Worm (Caenorhabditis elegans) whole organism, L3 larva: ENCODE results near the gene C37C3.12.

Source experiments
- ama-1 ChIP-seq: fragments of 150-350 bp; optimal IDR thresholded peaks from 2 replicates; lab custom pipeline; 2018
- egl-27 ChIP-seq: sonication (generic microtip); optimal IDR thresholded peaks from 4 replicates; lab custom pipeline; 2017; ENCODE audit warnings: missing biosample characterization, missing genetic modification reagents, missing genetic modification characterization
- elt-1 ChIP-seq: fragments of 150-350 bp; optimal IDR thresholded peaks from 2 replicates; lab custom pipeline; 2014; ENCODE audit warnings: missing biosample characterization, missing genetic modification characterization
- elt-2 ChIP-seq: sonication (generic microtip); optimal IDR thresholded peaks from 2 replicates; lab custom pipeline; 2016; ENCODE audit warnings: missing genetic modification reagents, mild to moderate bottlenecking, missing genetic modification characterization, missing compliant biosample characterization
- elt-3 ChIP-seq, 3 experiments: fragments of 150-350 bp in 1 of 3; sonication (generic microtip) in 2 of 3; optimal IDR thresholded peaks; 2 replicates in 2 of 3; 4 replicates in 1 of 3; lab custom pipeline; 2014 to 2017; ENCODE audit warnings: missing biosample characterization in 3 of 3, missing genetic modification characterization in 3 of 3
- nfya-1 ChIP-seq: sonication (generic microtip); optimal IDR thresholded peaks from 2 replicates; lab custom pipeline; 2017; ENCODE audit warnings: missing genetic modification characterization, mild to moderate bottlenecking, missing compliant biosample characterization, antibody characterized with exemption, moderate library complexity; ENCODE audit not compliant: insufficient read depth
- nhr-237 ChIP-seq: fragments of 150-350 bp; optimal IDR thresholded peaks from 2 replicates; lab custom pipeline; 2014; ENCODE audit warnings: missing biosample characterization, missing genetic modification characterization
- nhr-28 ChIP-seq: fragments of 150-350 bp; optimal IDR thresholded peaks from 2 replicates; lab custom pipeline; 2014; ENCODE audit warnings: missing biosample characterization, missing genetic modification characterization
- tbx-2 ChIP-seq: sonication (generic microtip); optimal IDR thresholded peaks from 2 replicates; lab custom pipeline; 2016; ENCODE audit warnings: mild to moderate bottlenecking, missing genetic modification characterization, missing compliant biosample characterization
- unc-62 ChIP-seq: fragments of 150-350 bp; sonication (generic microtip); optimal IDR thresholded peaks from 4 replicates; lab custom pipeline; 2014; ENCODE audit warnings: missing biosample characterization, missing genetic modification reagents, missing genetic modification characterization
- ztf-11 ChIP-seq: fragments of 150-350 bp; optimal IDR thresholded peaks from 2 replicates; lab custom pipeline; 2014; ENCODE audit warnings: missing biosample characterization, missing genetic modification characterization

DNA sequence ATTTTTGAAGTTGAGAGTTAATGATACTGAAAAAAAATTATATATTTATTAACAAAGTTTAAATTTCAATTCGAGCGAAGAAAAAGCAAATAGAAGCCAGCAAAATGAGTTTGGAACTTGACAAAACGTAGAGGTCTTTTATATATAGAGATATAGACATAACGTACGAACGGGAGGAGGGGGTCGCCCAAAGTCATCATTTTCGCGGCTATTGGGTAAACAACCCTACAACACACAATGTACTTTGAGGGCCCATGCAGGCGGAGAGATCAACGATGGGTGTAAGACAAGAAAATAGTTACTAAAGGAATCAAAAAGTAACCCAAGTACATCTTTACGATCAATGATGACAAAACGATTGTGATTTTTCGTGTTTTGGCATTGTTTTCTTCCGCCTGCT lies 27.6 kb downstream of the C37C3.12 start, which contains the start of gene ZK742.4:
- TF ChIP-seq elt-1 (tag; lab: Kevin White, UChicago) = no peak
- TF ChIP-seq ama-1 (lab: Kevin White, UChicago) = no peak
- no peak for TF ChIP-seq nfya-1 (tag; lab: Kevin White, UChicago)
- no peak for TF ChIP-seq nhr-28 (tag; lab: Kevin White, UChicago)
- TF ChIP-seq unc-62 (GFP tag; lab: Kevin White, UChicago) = no peak
- no peak for TF ChIP-seq egl-27 (tag; lab: Kevin White, UChicago)
- TF ChIP-seq elt-2 (tag; lab: Kevin White, UChicago) = no peak
- no peak for TF ChIP-seq ztf-11 (tag; lab: Kevin White, UChicago)
- TF ChIP-seq nhr-237 (tag; lab: Kevin White, UChicago) = no peak
- TF ChIP-seq tbx-2 (tag; lab: Kevin White, UChicago) = no peak
- no peak for TF ChIP-seq elt-3 (tag; optimal IDR thresholded peaks at IDR 0.05; lab: Kevin White, UChicago)
